Fruit fly (Drosophila melanogaster): Measurements from ENCODE around the gene disco-r.

dm6 chrX:16135920-16136319 is 12.9 kb downstream of the disco-r start:
- TF ChIP-seq Myc (optimal IDR thresholded peaks at IDR 0.05) (no peak), insv (optimal IDR thresholded peaks at IDR 0.05) (no peak)

All from Kc167 (cell line).